Fruit fly (Drosophila melanogaster) whole organism, adult: ENCODE results near the gene CG14805.

Source experiments
- CG14711 ChIP-seq: fragments of 200-800 bp; sonication (Bioruptor generic); optimal IDR thresholded peaks from 2 replicates; lab custom pipeline; 2018; ENCODE audit warnings: missing biosample characterization, mild to moderate bottlenecking, missing genetic modification characterization, moderate library complexity
- cic ChIP-seq: fragments of 200-800 bp; sonication (Bioruptor generic); optimal IDR thresholded peaks from 2 replicates; lab custom pipeline; 2017; ENCODE audit warnings: missing biosample characterization, mild to moderate bottlenecking, missing genetic modification characterization, moderate library complexity
- ovo ChIP-seq: fragments of 200-800 bp; sonication (Bioruptor generic); optimal IDR thresholded peaks from 2 replicates; lab custom pipeline; 2016; ENCODE audit warnings: missing biosample characterization, missing genetic modification characterization
- pad ChIP-seq: fragments of 200-800 bp; sonication (Bioruptor generic); optimal IDR thresholded peaks from 3 replicates; lab custom pipeline; 2017; ENCODE audit warnings: missing biosample characterization, missing genetic modification characterization, mild to moderate bottlenecking, moderate library complexity, missing genetic modification reagents
- toe ChIP-seq: fragments of 200-800 bp; sonication (Bioruptor generic); optimal IDR thresholded peaks from 2 replicates; lab custom pipeline; 2016; ENCODE audit warnings: missing biosample characterization, missing genetic modification characterization

DNA sequence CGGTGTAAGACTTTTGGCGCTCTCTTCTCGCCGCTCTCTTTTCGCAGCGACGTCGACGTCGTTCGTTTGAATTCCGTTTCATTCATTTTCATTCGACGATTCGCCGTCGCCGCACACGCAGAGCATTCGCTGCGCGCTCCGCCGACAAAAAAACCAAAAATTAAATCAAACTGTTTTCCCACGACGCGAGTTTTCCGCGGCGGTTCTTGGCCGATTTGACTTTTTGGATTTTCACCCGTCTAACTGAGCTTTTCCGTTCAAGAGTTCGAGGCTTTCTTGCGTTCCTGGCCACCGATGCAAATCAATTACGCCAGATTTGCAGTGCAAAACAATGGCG lies 45.9 kb upstream of the CG14805 start:
- no peak for TF ChIP-seq CG14711 (tag; lab: Kevin White, UChicago)
- TF ChIP-seq cic = peak; percentile 15
- no peak for TF ChIP-seq ovo (GFP tag; lab: Kevin White, UChicago)
- TF ChIP-seq pad (GFP tag; lab: Kevin White, UChicago) = no peak
- no peak for TF ChIP-seq toe
